Worm (Caenorhabditis elegans) whole organism, L4/young adult: ENCODE data around the gene rod-1.

Experiments
- W03F9.2 ChIP-seq: fragments of 150-350 bp; optimal IDR thresholded peaks from 2 replicates; lab custom pipeline; 2014; ENCODE audit warnings: missing biosample characterization, missing genetic modification characterization
- dao-5 ChIP-seq: sonication (generic microtip); optimal IDR thresholded peaks from 2 replicates; lab custom pipeline; 2016; ENCODE audit warnings: missing genotype, missing genetic modification characterization, moderate library complexity, missing compliant biosample characterization
- him-1 ChIP-seq: sonication (generic microtip); optimal IDR thresholded peaks from 2 replicates; lab custom pipeline; 2016; ENCODE audit warnings: missing genotype, missing genetic modification reagents, missing genetic modification characterization, missing compliant biosample characterization

ce11 chrIV:7468638-7469037 is 9.6 kb upstream of the rod-1 start:
- no peak for TF ChIP-seq W03F9.2 (tag; lab: Kevin White, UChicago)
- no peak for TF ChIP-seq him-1 (tag; lab: Kevin White, UChicago)
- TF ChIP-seq dao-5 (tag; lab: Kevin White, UChicago) = no peak
